Worm (Caenorhabditis elegans): ENCODE results near the gene T09F5.1.

The T09F5.1 gene

ce11 chrV:15150176-15150575 is 1.3 kb downstream of the T09F5.1 start:
- TF ChIP-seq drap-1 (GFP tag; optimal IDR thresholded peaks at IDR 0.05) (no peak), flh-1 (GFP tag; optimal IDR thresholded peaks at IDR 0.05) (no peak), nhr-28 (tag; optimal IDR thresholded peaks at IDR 0.05) (no peak), lin-32 (GFP tag; optimal IDR thresholded peaks at IDR 0.05) (no peak), ham-2 (GFP tag; optimal IDR thresholded peaks at IDR 0.05) (no peak), tbx-8 (GFP tag; optimal IDR thresholded peaks at IDR 0.05) (no peak), nhr-237 (tag; optimal IDR thresholded peaks at IDR 0.05) (no peak), nhr-2 (tag; optimal IDR thresholded peaks at IDR 0.05) (no peak), cnd-1 (tag; optimal IDR thresholded peaks at IDR 0.05) (no peak), nhr-76 (tag; optimal IDR thresholded peaks at IDR 0.05) (no peak), blmp-1 (tag; optimal IDR thresholded peaks at IDR 0.05) (no peak), mls-2 (tag; optimal IDR thresholded peaks at IDR 0.05) (no peak), elt-1 (tag; optimal IDR thresholded peaks at IDR 0.05; ENCODE audit: borderline replicate concordance, insufficient read depth) (no peak), M03D4.4 (tag; optimal IDR thresholded peaks at IDR 0.05) (no peak), sptf-1 (tag; optimal IDR thresholded peaks at IDR 0.05) (no peak), zip-8 (tag; optimal IDR thresholded peaks at IDR 0.05) (no peak), ztf-11 (tag; optimal IDR thresholded peaks at IDR 0.05) (no peak), elt-3 (tag; optimal IDR thresholded peaks at IDR 0.05) (no peak), unc-120 (tag; optimal IDR thresholded peaks at IDR 0.05; ENCODE audit: poor library complexity, severe bottlenecking) (no peak), unc-62 (GFP tag; optimal IDR thresholded peaks at IDR 0.05) (no peak)

ce11 chrV:15150661-15151060 is 1.8 kb downstream of the T09F5.1 start, which contains the start of gene T09F5.2:
T09F5.2 (plus strand) TSS chrV:15150961.
- TF ChIP-seq cnd-1 (tag; optimal IDR thresholded peaks at IDR 0.05) (no peak), hlh-1 (tag; optimal IDR thresholded peaks at IDR 0.05) (no peak), ham-2 (GFP tag; optimal IDR thresholded peaks at IDR 0.05) (no peak), flh-1 (GFP tag; optimal IDR thresholded peaks at IDR 0.05) (no peak), mls-2 (tag; optimal IDR thresholded peaks at IDR 0.05) (no peak), lsy-2 (tag; optimal IDR thresholded peaks at IDR 0.05) (no peak), bed-3 (GFP tag; optimal IDR thresholded peaks at IDR 0.05) (no peak), unc-39 (tag; optimal IDR thresholded peaks at IDR 0.05) (no peak), sem-2 (GFP tag; optimal IDR thresholded peaks at IDR 0.05) (no peak), unc-120 (tag; optimal IDR thresholded peaks at IDR 0.05; ENCODE audit: poor library complexity, severe bottlenecking) (no peak), nhr-76 (tag; optimal IDR thresholded peaks at IDR 0.05) (no peak), zip-8 (tag; optimal IDR thresholded peaks at IDR 0.05) (no peak), unc-62 (GFP tag; optimal IDR thresholded peaks at IDR 0.05) (no peak), drap-1 (GFP tag; optimal IDR thresholded peaks at IDR 0.05) (no peak), lin-32 (GFP tag; optimal IDR thresholded peaks at IDR 0.05) (no peak), nhr-28 (tag; optimal IDR thresholded peaks at IDR 0.05) (no peak)

- no peak for TF ChIP-seq ceh-83 (GFP tag; optimal IDR thresholded peaks at IDR 0.05)
- no peak for TF ChIP-seq nhr-2 (tag; optimal IDR thresholded peaks at IDR 0.05)
- TF ChIP-seq zip-8 (tag; optimal IDR thresholded peaks at IDR 0.05), result no peak
- no peak for TF ChIP-seq elt-3 (tag; optimal IDR thresholded peaks at IDR 0.05)
- no peak for TF ChIP-seq tbx-8 (GFP tag; optimal IDR thresholded peaks at IDR 0.05)
- TF ChIP-seq lin-13 (tag; optimal IDR thresholded peaks at IDR 0.05), result no peak
These were observed 3.1 kb downstream of the T09F5.1 start for ce11 chrV:15152010-15152409.

- TF ChIP-seq drap-1 (GFP tag; optimal IDR thresholded peaks at IDR 0.05) (no peak), M03D4.4 (tag; optimal IDR thresholded peaks at IDR 0.05) (no peak), blmp-1 (tag; optimal IDR thresholded peaks at IDR 0.05) (no peak), mab-5 (tag; optimal IDR thresholded peaks at IDR 0.05) (no peak), ceh-39 (tag; optimal IDR thresholded peaks at IDR 0.05) (no peak), lin-32 (GFP tag; optimal IDR thresholded peaks at IDR 0.05) (no peak), lin-13 (tag; optimal IDR thresholded peaks at IDR 0.05) (no peak), nhr-237 (tag; optimal IDR thresholded peaks at IDR 0.05) (no peak), mls-2 (tag; optimal IDR thresholded peaks at IDR 0.05) (no peak), ztf-11 (tag; optimal IDR thresholded peaks at IDR 0.05) (no peak), snpc-4 (tag; optimal IDR thresholded peaks at IDR 0.05) (no peak), lsy-2 (tag; optimal IDR thresholded peaks at IDR 0.05) (no peak), tbx-8 (GFP tag; optimal IDR thresholded peaks at IDR 0.05) (no peak), unc-39 (tag; optimal IDR thresholded peaks at IDR 0.05) (no peak), sptf-1 (tag; optimal IDR thresholded peaks at IDR 0.05) (no peak), ceh-43 (GFP tag; optimal IDR thresholded peaks at IDR 0.05) (no peak), zip-8 (tag; optimal IDR thresholded peaks at IDR 0.05) (no peak), bed-3 (GFP tag; optimal IDR thresholded peaks at IDR 0.05) (no peak), elt-1 (tag; optimal IDR thresholded peaks at IDR 0.05; ENCODE audit: borderline replicate concordance, insufficient read depth) (no peak), unc-120 (tag; optimal IDR thresholded peaks at IDR 0.05; ENCODE audit: poor library complexity, severe bottlenecking) (no peak)
These were observed 4.4 kb downstream of the T09F5.1 start, which contains the start of gene srh-55 for ce11 chrV:15153277-15153676. srh-55 (plus strand) TSS chrV:15153577.
